Worm (Caenorhabditis elegans) whole organism, young adult: ENCODE data around the gene tag-191.

Source experiments
- B0019.2 ChIP-seq: fragments of 200-800 bp; sonication (Bioruptor generic); conservative IDR thresholded peaks from 2 replicates; pipeline ENCODE4 v1.3.6; 2022; ENCODE audit warnings: missing genetic modification reagents, missing genetic modification characterization, missing compliant biosample characterization
- B0336.3 ChIP-seq: fragments of 200-800 bp; sonication (Bioruptor generic); IDR thresholded peaks from 2 replicates; pipeline ENCODE4 v1.3.6; 2022; ENCODE audit warnings: missing genetic modification characterization, missing compliant biosample characterization
- C06A6.2 ChIP-seq: fragments of 200-800 bp; sonication (Bioruptor generic); conservative IDR thresholded peaks from 2 replicates; pipeline ENCODE4 v1.3.6; 2022; ENCODE audit warnings: missing genetic modification characterization, missing compliant biosample characterization
- D2030.7 ChIP-seq: fragments of 200-800 bp; sonication (Bioruptor generic); IDR thresholded peaks from 2 replicates; pipeline ENCODE4 v1.3.6; 2022; ENCODE audit warnings: missing genetic modification reagents, missing genetic modification characterization, missing compliant biosample characterization
- F33H1.4 ChIP-seq: fragments of 200-800 bp; sonication (Bioruptor generic); IDR thresholded peaks from 2 replicates; pipeline ENCODE4 v1.3.6; 2022; ENCODE audit warnings: missing genetic modification reagents, missing genetic modification characterization, missing compliant biosample characterization
- F37B4.10 ChIP-seq: fragments of 200-800 bp; sonication (Bioruptor generic); IDR thresholded peaks from 2 replicates; pipeline ENCODE4 v1.3.6; 2022; ENCODE audit warnings: missing genetic modification characterization, missing compliant biosample characterization
- F52B5.7 ChIP-seq: sonication (generic microtip); optimal IDR thresholded peaks from 2 replicates; lab custom pipeline; 2016; ENCODE audit warnings: mild to moderate bottlenecking, missing genetic modification characterization, missing compliant biosample characterization
- F57C9.4 ChIP-seq: sonication (generic microtip); optimal IDR thresholded peaks from 2 replicates; lab custom pipeline; 2017; ENCODE audit warnings: mild to moderate bottlenecking, missing genetic modification characterization, missing compliant biosample characterization
- K11D2.4 ChIP-seq: fragments of 200-800 bp; sonication (Bioruptor generic); IDR thresholded peaks from 2 replicates; pipeline ENCODE4 v1.3.6; 2022; ENCODE audit warnings: missing genetic modification reagents, missing genetic modification characterization, missing compliant biosample characterization
- K12H6.12 ChIP-seq: fragments of 200-800 bp; sonication (Bioruptor generic); optimal IDR thresholded peaks from 2 replicates; lab custom pipeline; 2018; ENCODE audit warnings: mild to moderate bottlenecking, missing genetic modification characterization, missing compliant biosample characterization
- Y53G8AR.9 ChIP-seq: fragments of 200-800 bp; sonication (Bioruptor generic); conservative IDR thresholded peaks from 2 replicates; pipeline ENCODE4 v1.3.6; 2022; ENCODE audit warnings: missing genetic modification reagents, missing genetic modification characterization, missing compliant biosample characterization
- Y79H2A.3 ChIP-seq: fragments of 200-800 bp; sonication (Bioruptor generic); conservative IDR thresholded peaks from 2 replicates; pipeline ENCODE4 v1.3.6; 2022; ENCODE audit warnings: missing genetic modification reagents, missing genetic modification characterization, missing compliant biosample characterization
- aptf-2 ChIP-seq: fragments of 200-800 bp; sonication (Bioruptor generic); conservative IDR thresholded peaks from 2 replicates; pipeline ENCODE4 v1.3.6; 2022; ENCODE audit warnings: missing genetic modification reagents, missing genetic modification characterization, missing compliant biosample characterization
- atf-7 ChIP-seq: sonication (generic microtip); optimal IDR thresholded peaks from 2 replicates; lab custom pipeline; 2017; ENCODE audit warnings: mild to moderate bottlenecking, missing genetic modification characterization, missing compliant biosample characterization
- attf-5 ChIP-seq: fragments of 200-800 bp; sonication (Bioruptor generic); optimal IDR thresholded peaks from 2 replicates; lab custom pipeline; 2018; ENCODE audit warnings: mild to moderate bottlenecking, missing genetic modification characterization, missing compliant biosample characterization
- bed-2 ChIP-seq: fragments of 200-800 bp; sonication (Bioruptor generic); IDR thresholded peaks from 2 replicates; pipeline ENCODE4 v1.3.6; 2022; ENCODE audit warnings: missing genetic modification reagents, missing genetic modification characterization, missing compliant biosample characterization
- ceh-100 ChIP-seq: fragments of 200-800 bp; sonication (Bioruptor generic); IDR thresholded peaks from 2 replicates; pipeline ENCODE4 v1.3.6; 2022; ENCODE audit warnings: missing genetic modification reagents, missing genetic modification characterization, missing compliant biosample characterization
- ceh-58 ChIP-seq: fragments of 200-800 bp; sonication (Bioruptor generic); IDR thresholded peaks from 2 replicates; pipeline ENCODE4 v1.3.6; 2022; ENCODE audit warnings: missing genetic modification characterization, missing compliant biosample characterization
- dox-1 ChIP-seq: fragments of 200-800 bp; sonication (Bioruptor generic); IDR thresholded peaks from 2 replicates; pipeline ENCODE4 v1.3.6; 2022; ENCODE audit warnings: missing genetic modification reagents, missing genetic modification characterization, missing compliant biosample characterization
- dpff-1 ChIP-seq: sonication (generic microtip); optimal IDR thresholded peaks from 2 replicates; lab custom pipeline; 2017; ENCODE audit warnings: mild to moderate bottlenecking, missing genetic modification characterization, missing compliant biosample characterization
- egrh-3 ChIP-seq: fragments of 200-800 bp; sonication (Bioruptor generic); IDR thresholded peaks from 2 replicates; pipeline ENCODE4 v1.3.6; 2022; ENCODE audit warnings: missing genetic modification reagents, missing genetic modification characterization, missing compliant biosample characterization
- fkh-3 ChIP-seq: sonication (generic microtip); optimal IDR thresholded peaks from 2 replicates; lab custom pipeline; 2016; ENCODE audit warnings: mild to moderate bottlenecking, missing genetic modification characterization, missing compliant biosample characterization
- hrde-1 ChIP-seq: sonication (generic microtip); optimal IDR thresholded peaks from 2 replicates; lab custom pipeline; 2016; ENCODE audit warnings: missing genetic modification characterization, mild to moderate bottlenecking, missing compliant biosample characterization, moderate library complexity, missing genotype, missing genetic modification reagents, borderline replicate concordance
- let-526 ChIP-seq: fragments of 200-800 bp; sonication (Bioruptor generic); IDR thresholded peaks from 2 replicates; pipeline ENCODE4 v1.3.6; 2022; ENCODE audit warnings: missing genetic modification reagents, missing genetic modification characterization, missing compliant biosample characterization
- let-607 ChIP-seq, 2 experiments: fragments of 200-800 bp in 1 of 2; sonication (Bioruptor generic) in 1 of 2; sonication (generic microtip) in 1 of 2; optimal IDR thresholded peaks; 2 replicates each; lab custom pipeline; 2016 to 2018; ENCODE audit warnings: mild to moderate bottlenecking in 2 of 2, missing compliant biosample characterization in 2 of 2, missing genetic modification characterization in 2 of 2, moderate library complexity in 2 of 2, missing genotype in 1 of 2
- lsl-1 ChIP-seq: fragments of 200-800 bp; sonication (Bioruptor generic); optimal IDR thresholded peaks from 2 replicates; lab custom pipeline; 2018; ENCODE audit warnings: mild to moderate bottlenecking, missing genetic modification characterization, moderate library complexity, missing compliant biosample characterization
- madf-10 ChIP-seq: sonication (generic microtip); optimal IDR thresholded peaks from 2 replicates; lab custom pipeline; 2016; ENCODE audit warnings: mild to moderate bottlenecking, missing genetic modification characterization, missing compliant biosample characterization
- mes-4 ChIP-seq: sonication (generic microtip); optimal IDR thresholded peaks from 2 replicates; lab custom pipeline; 2016; ENCODE audit warnings: missing genotype, missing genetic modification characterization, missing compliant biosample characterization
- nfya-2 ChIP-seq: fragments of 200-800 bp; sonication (Bioruptor generic); IDR thresholded peaks from 2 replicates; pipeline ENCODE4 v1.3.6; 2022; ENCODE audit warnings: missing genetic modification reagents, missing genetic modification characterization, missing compliant biosample characterization
- nfyb-1 ChIP-seq: fragments of 200-800 bp; sonication (Bioruptor generic); IDR thresholded peaks from 2 replicates; pipeline ENCODE4 v1.3.6; 2022; ENCODE audit warnings: missing genetic modification reagents, missing genetic modification characterization, missing compliant biosample characterization
- nhr-120 ChIP-seq: fragments of 200-800 bp; sonication (Bioruptor generic); IDR thresholded peaks from 2 replicates; pipeline ENCODE4 v1.3.6; 2022; ENCODE audit warnings: missing genetic modification characterization, missing compliant biosample characterization
- nhr-80 ChIP-seq: sonication (generic microtip); optimal IDR thresholded peaks from 2 replicates; lab custom pipeline; 2016; ENCODE audit warnings: missing genetic modification characterization, missing compliant biosample characterization
- nhr-90 ChIP-seq: sonication (generic microtip); optimal IDR thresholded peaks from 2 replicates; lab custom pipeline; 2016; ENCODE audit warnings: missing genotype, mild to moderate bottlenecking, missing genetic modification characterization, missing compliant biosample characterization
- repo-1 ChIP-seq: sonication (generic microtip); optimal IDR thresholded peaks from 2 replicates; lab custom pipeline; 2017; ENCODE audit warnings: mild to moderate bottlenecking, missing genetic modification characterization, missing compliant biosample characterization
- snpc-3.4 ChIP-seq: sonication (generic microtip); optimal IDR thresholded peaks from 2 replicates; lab custom pipeline; 2017; ENCODE audit warnings: missing genetic modification characterization, mild to moderate bottlenecking, missing compliant biosample characterization, antibody characterized with exemption, moderate library complexity, missing genotype, missing genetic modification reagents
- sptf-2 ChIP-seq: fragments of 200-800 bp; sonication (Bioruptor generic); optimal IDR thresholded peaks from 2 replicates; lab custom pipeline; 2018; ENCODE audit warnings: mild to moderate bottlenecking, missing genetic modification characterization, missing compliant biosample characterization
- tbp1 ChIP-seq: fragments of 200-800 bp; sonication (Bioruptor generic); optimal IDR thresholded peaks from 2 replicates; lab custom pipeline; 2018; ENCODE audit warnings: mild to moderate bottlenecking, missing genetic modification characterization, missing compliant biosample characterization
- tlf-1 ChIP-seq: fragments of 200-800 bp; sonication (Bioruptor generic); optimal IDR thresholded peaks from 2 replicates; lab custom pipeline; 2018; ENCODE audit warnings: mild to moderate bottlenecking, missing genetic modification characterization, missing compliant biosample characterization
- unc-130 ChIP-seq: sonication (generic microtip); optimal IDR thresholded peaks from 2 replicates; lab custom pipeline; 2016; ENCODE audit warnings: missing genetic modification reagents, missing genetic modification characterization, missing compliant biosample characterization
- zfh-2 ChIP-seq: fragments of 200-800 bp; sonication (Bioruptor generic); conservative IDR thresholded peaks from 2 replicates; pipeline ENCODE4 v1.3.6; 2022; ENCODE audit warnings: missing genetic modification reagents, missing genetic modification characterization, missing compliant biosample characterization
- ztf-22 ChIP-seq: fragments of 200-800 bp; sonication (Bioruptor generic); optimal IDR thresholded peaks from 2 replicates; lab custom pipeline; 2018; ENCODE audit warnings: mild to moderate bottlenecking, missing genetic modification characterization, moderate library complexity, missing compliant biosample characterization
- ztf-25 ChIP-seq: fragments of 200-800 bp; sonication (Bioruptor generic); IDR thresholded peaks from 2 replicates; pipeline ENCODE4 v1.3.6; 2022; ENCODE audit warnings: missing genetic modification reagents, missing genetic modification characterization, missing compliant biosample characterization

Gene tag-191

ce11 chrV:14508005-14508521 lies 28.1 kb downstream of the tag-191 start, which contains the start of gene R02D5.1:
Gene R02D5.1 (plus strand): TSS chrV:14508249.
- TF ChIP-seq fkh-3, result no peak
- TF ChIP-seq ztf-25 (GFP tag; lab: Robert Waterston, UW), result 0 out of 2 replicates have a peak, but pooled peaks have one; percentile 48
- no peak for TF ChIP-seq B0336.3 (GFP tag; lab: Robert Waterston, UW)
- no peak for TF ChIP-seq F37B4.10 (GFP tag; lab: Robert Waterston, UW)
- no peak for TF ChIP-seq nhr-120

DNA sequence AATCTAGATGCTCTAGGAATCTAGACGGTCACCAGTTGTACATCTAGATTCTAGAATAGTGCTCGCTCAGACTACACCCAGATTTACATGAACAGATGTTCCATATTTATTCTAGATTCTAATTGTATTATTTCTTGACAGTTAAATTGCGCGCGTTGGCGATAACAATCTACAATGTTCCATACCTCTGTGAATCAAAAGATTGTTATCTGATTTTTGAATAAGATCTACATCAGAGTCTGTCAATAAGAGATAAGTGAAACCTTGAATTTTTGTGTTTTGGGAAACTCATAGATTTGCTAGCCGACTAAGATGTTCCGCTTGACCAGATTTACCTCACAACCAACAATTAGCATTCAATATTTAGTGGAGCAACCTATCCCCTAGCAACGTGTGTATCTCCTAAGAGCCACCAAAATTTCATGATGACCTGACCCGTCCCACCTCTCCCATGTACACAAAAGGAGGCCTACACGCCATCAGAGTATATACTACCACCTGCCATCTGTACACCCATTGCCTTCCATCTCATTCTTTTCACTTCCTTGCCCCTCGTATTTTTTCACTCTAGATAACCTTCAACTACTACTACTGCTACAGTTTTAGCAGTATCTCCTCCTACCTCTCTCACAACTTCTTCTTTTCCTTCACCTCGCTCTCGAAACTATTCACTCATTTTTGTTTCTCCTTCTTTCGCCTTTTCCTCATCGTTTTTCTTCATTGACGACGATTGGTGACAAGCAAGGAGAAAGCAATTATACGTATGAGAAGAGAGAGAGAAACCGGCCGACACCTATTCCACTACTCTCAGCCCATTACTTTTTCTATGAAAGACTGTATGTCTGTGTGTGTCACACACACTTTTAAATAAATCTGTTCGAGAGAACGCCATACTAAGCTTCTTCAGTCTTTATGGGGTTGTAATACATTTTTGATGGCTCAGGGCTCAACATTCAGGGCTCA lies 29.2 kb downstream of the tag-191 start:
- TF ChIP-seq dpff-1 (tag; lab: Kevin White, UChicago) (no peak), C06A6.2 (GFP tag; lab: Robert Waterston, UW) (no peak), unc-130 (no peak), B0019.2 (no peak), nfyb-1 (no peak), aptf-2 (GFP tag; lab: Robert Waterston, UW) (no peak), let-607 (tag; optimal IDR thresholded peaks at IDR 0.05; lab: Kevin White, UChicago) (no peak), D2030.7 (GFP tag; lab: Robert Waterston, UW) (no peak), zfh-2 (GFP tag; lab: Robert Waterston, UW) (no peak), F37B4.10 (GFP tag; lab: Robert Waterston, UW) (no peak), K11D2.4 (GFP tag; lab: Robert Waterston, UW) (no peak), F57C9.4 (tag; lab: Kevin White, UChicago) (no peak), ceh-58 (GFP tag; lab: Robert Waterston, UW) (no peak)

- TF ChIP-seq bed-2 (GFP tag; lab: Robert Waterston, UW) (no peak), F33H1.4 (GFP tag; lab: Robert Waterston, UW) (no peak), tlf-1 (no peak), hrde-1 (no peak), egrh-3 (GFP tag; lab: Robert Waterston, UW) (no peak), ztf-25 (GFP tag; lab: Robert Waterston, UW) (0 out of 2 replicates have a peak, but pooled peaks have one; percentile 15), repo-1 (no peak), dox-1 (peak; percentile 48; the same call in 1 of the 2 replicates), aptf-2 (GFP tag; lab: Robert Waterston, UW) (no peak), F52B5.7 (tag; lab: Kevin White, UChicago) (no peak), let-607 (tag; optimal IDR thresholded peaks at IDR 0.05; lab: Kevin White, UChicago) (peak in 1 of 2 experiments; percentile 1), K11D2.4 (GFP tag; lab: Robert Waterston, UW) (no peak), madf-10 (tag; lab: Kevin White, UChicago) (no peak), ceh-100 (GFP tag; lab: Robert Waterston, UW) (no peak), nhr-90 (tag; lab: Kevin White, UChicago) (no peak), let-526 (no peak), snpc-3.4 (tag; lab: Kevin White, UChicago) (no peak), ztf-22 (GFP tag; lab: Kevin White, UChicago) (no peak), Y53G8AR.9 (GFP tag; lab: Robert Waterston, UW) (no peak), Y79H2A.3 (GFP tag; lab: Robert Waterston, UW) (no peak), mes-4 (no peak), zfh-2 (GFP tag; lab: Robert Waterston, UW) (peak; percentile 62), lsl-1 (no peak), nhr-120 (no peak), tbp1 (no peak), nhr-80 (tag; lab: Kevin White, UChicago) (peak; percentile 78), sptf-2 (no peak), nfya-2 (no peak), dpff-1 (tag; lab: Kevin White, UChicago) (no peak), attf-5 (GFP tag; lab: Kevin White, UChicago) (no peak), atf-7 (no peak), K12H6.12 (tag; lab: Kevin White, UChicago) (no peak)
Measured at ce11 chrV:14505745-14506214, 30.4 kb downstream of the tag-191 start.
